Fruit fly (Drosophila melanogaster): ENCODE results near the gene CG7800.
A peak's percentile ranks its signal among the peaks of the same experiment; 100 is the strongest.

Gene CG7800

DNA sequence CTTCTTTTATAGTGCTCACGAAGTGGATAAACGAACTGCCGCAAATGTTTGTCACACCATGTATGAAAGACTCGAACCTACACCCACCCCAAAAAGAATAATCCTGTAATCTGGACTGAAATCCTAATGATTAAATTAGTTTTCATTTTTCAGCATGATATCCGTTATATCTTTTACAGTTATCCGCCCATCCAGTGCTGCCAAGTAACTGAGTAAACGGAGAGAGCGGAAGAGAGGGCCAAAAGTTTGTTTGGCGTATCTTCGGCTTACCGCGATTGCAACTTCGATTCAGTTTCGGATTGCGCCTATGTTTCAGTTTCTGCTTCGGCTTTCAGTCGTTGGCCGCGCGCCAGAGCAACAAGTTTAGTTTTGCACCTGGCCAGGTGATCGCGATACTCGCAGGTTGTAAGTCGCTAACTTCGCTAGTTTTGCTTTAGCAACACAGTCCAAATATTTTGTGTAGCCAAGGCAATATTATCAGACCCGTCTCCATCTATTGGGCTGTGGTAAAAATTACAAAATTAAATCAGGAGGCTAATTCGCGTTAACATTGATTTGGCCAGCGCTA lies 32.5 kb downstream of the CG7800 start, which contains the start of gene mtg:
mtg (plus strand) TSS at position 332 of the 568 bp plus-strand sequence.
- TF ChIP-seq CG5180 (GFP tag; optimal IDR thresholded peaks at IDR 0.05) (no peak), CG31224 (GFP tag; IDR thresholded peaks at IDR 0.05) (no peak), TFAM (GFP tag; optimal IDR thresholded peaks at IDR 0.05) (no peak), CG13624 (GFP tag; optimal IDR thresholded peaks at IDR 0.05) (no peak), wek (GFP tag; optimal IDR thresholded peaks at IDR 0.05) (no peak), sc (optimal IDR thresholded peaks at IDR 0.05) (no peak), sc (GFP tag; optimal IDR thresholded peaks at IDR 0.05) (no peak), dmrt11E (tag; optimal IDR thresholded peaks at IDR 0.05) (no peak), Hmr (GFP tag; optimal IDR thresholded peaks at IDR 0.05) (no peak), CG14860 (GFP tag; IDR thresholded peaks at IDR 0.05; ENCODE audit: partially characterized antibody) (no peak), bbx (GFP tag; IDR thresholded peaks at IDR 0.05; ENCODE audit: partially characterized antibody) (no peak), Dip3 (GFP tag; optimal IDR thresholded peaks at IDR 0.05) (no peak), Atf3 (GFP tag; optimal IDR thresholded peaks at IDR 0.05) (no peak), bowl (GFP tag; IDR thresholded peaks at IDR 0.05) (peak; percentile 17; the same call in 1 of the 2 replicates), gfzf (GFP tag; optimal IDR thresholded peaks at IDR 0.05) (no peak), E2f1 (GFP tag; IDR thresholded peaks at IDR 0.05) (0 out of 2 replicates have a peak, but pooled peaks have one; percentile 23), wdn (GFP tag; IDR thresholded peaks at IDR 0.05) (no peak), az2 (GFP tag; optimal IDR thresholded peaks at IDR 0.05) (no peak), kay (GFP tag; optimal IDR thresholded peaks at IDR 0.05) (no peak), CG1529 (GFP tag; optimal IDR thresholded peaks at IDR 0.05) (peak; percentile 69), mirr (GFP tag; optimal IDR thresholded peaks at IDR 0.05) (no peak), Trl (optimal IDR thresholded peaks at IDR 0.05) (peak in 1 of 2 experiments; percentile 20), Trl (GFP tag; optimal IDR thresholded peaks at IDR 0.05) (no peak), HLH3B (GFP tag; IDR thresholded peaks at IDR 0.05) (no peak; the same call in 1 of the 2 replicates), dimm (GFP tag; IDR thresholded peaks at IDR 0.05) (no peak), CG13775 (GFP tag; optimal IDR thresholded peaks at IDR 0.05) (no peak), Hsf (GFP tag; optimal IDR thresholded peaks at IDR 0.05) (no peak), sqz (GFP tag; optimal IDR thresholded peaks at IDR 0.05) (no peak), CG3065 (GFP tag; optimal IDR thresholded peaks at IDR 0.05) (no peak), danr (GFP tag; IDR thresholded peaks at IDR 0.05) (no peak), CG3726 (GFP tag; IDR thresholded peaks at IDR 0.05) (no peak), dysf (GFP tag; IDR thresholded peaks at IDR 0.05) (no peak), CG5953 (GFP tag; IDR thresholded peaks at IDR 0.05) (no peak), CG11456 (GFP tag; IDR thresholded peaks at IDR 0.05) (no peak), Sry-δ (GFP tag; optimal IDR thresholded peaks at IDR 0.05) (no peak), CTCF (GFP tag; optimal IDR thresholded peaks at IDR 0.05) (no peak), CG4404 (GFP tag; IDR thresholded peaks at IDR 0.05) (no peak), gro (GFP tag; optimal IDR thresholded peaks at IDR 0.05) (no peak), CG17361 (GFP tag; IDR thresholded peaks at IDR 0.05) (no peak), Neu2 (GFP tag; optimal IDR thresholded peaks at IDR 0.05; ENCODE audit: borderline replicate concordance) (no peak), CG15011 (GFP tag; optimal IDR thresholded peaks at IDR 0.05) (no peak), Awh (GFP tag; IDR thresholded peaks at IDR 0.05) (no peak), sens (GFP tag) (peak; percentile 16), NfI (GFP tag; optimal IDR thresholded peaks at IDR 0.05) (no peak), Hr78 (GFP tag; optimal IDR thresholded peaks at IDR 0.05) (no peak), CG10959 (GFP tag; IDR thresholded peaks at IDR 0.05) (no peak), Myb (GFP tag; optimal IDR thresholded peaks at IDR 0.05) (no peak), hkb (optimal IDR thresholded peaks at IDR 0.05) (no peak), hkb (GFP tag; IDR thresholded peaks at IDR 0.05) (no peak), croc (GFP tag; conservative IDR thresholded peaks at IDR 0.05) (no peak), CG17568 (GFP tag; optimal IDR thresholded peaks at IDR 0.05) (no peak), CG8944 (GFP tag; optimal IDR thresholded peaks at IDR 0.05) (no peak), CG2120 (GFP tag; optimal IDR thresholded peaks at IDR 0.05) (no peak), br (optimal IDR thresholded peaks at IDR 0.05) (no peak)

All from whole organism, embryonic.